Worm (Caenorhabditis elegans) whole organism, L2 larva: ENCODE data around the gene ZK688.4.

Experiments
- F13H6.1 ChIP-seq: sonication (generic microtip); optimal IDR thresholded peaks from 2 replicates; lab custom pipeline; 2016; ENCODE audit warnings: missing genetic modification characterization, missing compliant biosample characterization
- Y55F3AM.14 ChIP-seq: fragments of 200-800 bp; sonication (Bioruptor generic); optimal IDR thresholded peaks from 2 replicates; lab custom pipeline; 2018; ENCODE audit warnings: mild to moderate bottlenecking, missing genetic modification characterization, missing compliant biosample characterization
- ZK546.5 ChIP-seq: sonication (generic microtip); optimal IDR thresholded peaks from 2 replicates; lab custom pipeline; 2017; ENCODE audit warnings: missing biosample characterization, missing genetic modification characterization
- aly-2 ChIP-seq: fragments of 150-350 bp; optimal IDR thresholded peaks from 2 replicates; lab custom pipeline; 2014; ENCODE audit warnings: missing biosample characterization, missing genetic modification characterization
- blmp-1 ChIP-seq: sonication (generic microtip); optimal IDR thresholded peaks from 2 replicates; lab custom pipeline; 2017; ENCODE audit warnings: missing genetic modification characterization, mild to moderate bottlenecking, missing compliant biosample characterization, antibody characterized with exemption, moderate library complexity; ENCODE audit not compliant: insufficient read depth
- ceh-16 ChIP-seq: fragments of 150-350 bp; optimal IDR thresholded peaks from 2 replicates; lab custom pipeline; 2014; ENCODE audit warnings: missing biosample characterization, missing genetic modification characterization
- ceh-82 ChIP-seq: fragments of 150-350 bp; optimal IDR thresholded peaks from 2 replicates; lab custom pipeline; 2014; ENCODE audit warnings: missing biosample characterization, missing genetic modification characterization
- dmd-4 ChIP-seq: sonication (generic microtip); optimal IDR thresholded peaks from 2 replicates; lab custom pipeline; 2017; ENCODE audit warnings: missing biosample characterization, missing genetic modification characterization
- egl-27 ChIP-seq: sonication (generic microtip); optimal IDR thresholded peaks from 3 replicates; lab custom pipeline; 2017; ENCODE audit warnings: missing biosample characterization, missing genetic modification reagents, missing genetic modification characterization
- elt-1 ChIP-seq: fragments of 150-350 bp; optimal IDR thresholded peaks from 2 replicates; lab custom pipeline; 2014; ENCODE audit warnings: missing biosample characterization, missing genetic modification characterization
- elt-3 ChIP-seq: sonication (generic microtip); optimal IDR thresholded peaks from 2 replicates; lab custom pipeline; 2017; ENCODE audit warnings: missing biosample characterization, missing genetic modification characterization
- fos-1 ChIP-seq: fragments of 150-350 bp; optimal IDR thresholded peaks from 2 replicates; lab custom pipeline; 2014; ENCODE audit warnings: missing biosample characterization, missing genetic modification characterization
- gmeb-1 ChIP-seq: fragments of 150-350 bp; optimal IDR thresholded peaks from 2 replicates; lab custom pipeline; 2014; ENCODE audit warnings: missing biosample characterization, missing genetic modification characterization
- lin-13 ChIP-seq: fragments of 150-350 bp; optimal IDR thresholded peaks from 2 replicates; lab custom pipeline; 2014; ENCODE audit warnings: missing biosample characterization, missing genetic modification reagents, missing genetic modification characterization
- lsy-2 ChIP-seq, 2 experiments: fragments of 150-350 bp in 1 of 2; sonication (generic microtip) in 1 of 2; optimal IDR thresholded peaks; 2 replicates each; lab custom pipeline; 2014 to 2017; ENCODE audit warnings: missing biosample characterization in 2 of 2, missing genetic modification characterization in 2 of 2
- mbf-1 ChIP-seq: sonication (generic microtip); optimal IDR thresholded peaks from 2 replicates; lab custom pipeline; 2017; ENCODE audit warnings: missing biosample characterization, missing genetic modification characterization
- nhr-10 ChIP-seq: sonication (generic microtip); optimal IDR thresholded peaks from 2 replicates; lab custom pipeline; 2017; ENCODE audit warnings: missing biosample characterization, missing genetic modification characterization
- nhr-12 ChIP-seq: fragments of 150-350 bp; optimal IDR thresholded peaks from 2 replicates; lab custom pipeline; 2014; ENCODE audit warnings: missing biosample characterization, missing genetic modification characterization
- nhr-21 ChIP-seq: fragments of 150-350 bp; optimal IDR thresholded peaks from 2 replicates; lab custom pipeline; 2014; ENCODE audit warnings: missing biosample characterization, missing genetic modification characterization
- nhr-23 ChIP-seq: fragments of 150-350 bp; optimal IDR thresholded peaks from 2 replicates; lab custom pipeline; 2014; ENCODE audit warnings: missing biosample characterization, missing genetic modification reagents, missing genetic modification characterization
- nhr-25 ChIP-seq: fragments of 150-350 bp; sonication (generic microtip); optimal IDR thresholded peaks from 3 replicates; lab custom pipeline; 2014; ENCODE audit warnings: missing biosample characterization, missing genetic modification characterization
- nhr-77 ChIP-seq: fragments of 150-350 bp; optimal IDR thresholded peaks from 2 replicates; lab custom pipeline; 2014; ENCODE audit warnings: missing biosample characterization, missing genetic modification characterization
- peb-1 ChIP-seq: fragments of 150-350 bp; optimal IDR thresholded peaks from 2 replicates; lab custom pipeline; 2014; ENCODE audit warnings: missing biosample characterization, missing genetic modification characterization
- sem-4 ChIP-seq: fragments of 150-350 bp; optimal IDR thresholded peaks from 2 replicates; lab custom pipeline; 2014; ENCODE audit warnings: missing biosample characterization, missing genetic modification reagents, missing genetic modification characterization
- skn-1 ChIP-seq: sonication (generic microtip); optimal IDR thresholded peaks from 2 replicates; lab custom pipeline; 2017; ENCODE audit warnings: missing biosample characterization, missing genetic modification characterization
- sma-3 ChIP-seq: sonication (generic microtip); optimal IDR thresholded peaks from 2 replicates; lab custom pipeline; 2016; ENCODE audit warnings: missing genetic modification reagents, missing genetic modification characterization, missing compliant biosample characterization
- sma-9 ChIP-seq, 2 experiments: fragments of 150-350 bp in 1 of 2; sonication (generic microtip) in 1 of 2; optimal IDR thresholded peaks; 2 replicates each; lab custom pipeline; 2014 to 2016; ENCODE audit warnings: missing genetic modification characterization in 2 of 2, mild to moderate bottlenecking in 1 of 2, missing biosample characterization in 1 of 2, missing compliant biosample characterization in 1 of 2, missing genetic modification reagents in 1 of 2, moderate library complexity in 1 of 2
- snpc-4 ChIP-seq: fragments of 150-350 bp; optimal IDR thresholded peaks from 2 replicates; lab custom pipeline; 2014; ENCODE audit warnings: missing biosample characterization, missing genetic modification characterization
- unc-39 ChIP-seq: fragments of 150-350 bp; optimal IDR thresholded peaks from 2 replicates; lab custom pipeline; 2014; ENCODE audit warnings: missing biosample characterization, missing genetic modification characterization
- unc-55 ChIP-seq: fragments of 150-350 bp; sonication (generic microtip); optimal IDR thresholded peaks from 3 replicates; lab custom pipeline; 2014; ENCODE audit warnings: missing biosample characterization, missing genetic modification reagents, missing genetic modification characterization
- ztf-1 ChIP-seq: fragments of 200-800 bp; sonication (Bioruptor generic); conservative IDR thresholded peaks from 2 replicates; pipeline ENCODE4 v1.3.6; 2022; ENCODE audit warnings: missing genetic modification characterization, missing compliant biosample characterization
- ztf-11 ChIP-seq: sonication (generic microtip); optimal IDR thresholded peaks from 2 replicates; lab custom pipeline; 2017; ENCODE audit warnings: missing biosample characterization, missing genetic modification characterization

ZK688.4 gene

DNA sequence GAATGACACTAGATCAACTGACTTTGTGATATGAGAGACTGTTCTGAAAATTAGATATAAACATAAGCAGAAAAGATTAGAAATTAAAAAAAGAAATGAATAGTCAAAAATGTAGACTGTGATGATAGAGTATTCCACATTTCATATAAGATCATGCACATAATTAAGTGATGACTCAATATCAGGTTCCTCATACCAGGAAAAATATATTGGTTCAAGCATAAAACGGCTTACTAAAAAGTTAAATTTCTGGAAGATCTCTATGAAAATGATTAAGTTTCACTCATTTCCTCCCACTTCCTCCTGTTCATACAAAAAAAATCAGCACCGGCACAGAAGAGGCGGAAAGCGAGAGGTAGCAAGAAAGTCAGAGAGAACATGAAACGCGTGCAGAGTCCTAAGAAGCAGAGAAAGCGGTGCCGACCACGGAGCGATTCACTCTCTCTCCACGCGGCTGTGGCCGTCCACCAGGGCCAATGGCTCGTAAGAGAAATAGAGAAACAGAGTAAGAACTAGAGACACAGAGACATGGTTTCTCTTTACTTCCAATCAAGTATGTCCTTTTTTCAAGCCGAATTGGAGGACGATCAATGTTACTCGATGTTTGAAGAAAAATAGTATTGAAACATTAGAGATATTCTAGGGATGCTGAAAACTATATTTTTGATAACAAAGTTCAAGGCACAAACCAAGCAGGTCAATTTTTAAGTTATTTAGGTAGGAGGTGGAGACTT is 3.1 kb upstream of the ZK688.4 start, which contains the start of the genes ZK688.5 and fahd-1 (continued):
- TF ChIP-seq aly-2 (tag; lab: Kevin White, UChicago): no peak
- no peak for TF ChIP-seq dmd-4 (tag; lab: Kevin White, UChicago)
- TF ChIP-seq F13H6.1: peak; percentile 87
- peak; percentile 65 for TF ChIP-seq gmeb-1
- peak; percentile 77 for TF ChIP-seq nhr-21
- TF ChIP-seq nhr-10 (tag; lab: Kevin White, UChicago): no peak
- peak; percentile 60 to 69 for TF ChIP-seq lsy-2 (tag; optimal IDR thresholded peaks at IDR 0.05; lab: Kevin White, UChicago)
- TF ChIP-seq ztf-11 (tag; lab: Kevin White, UChicago): no peak
- no peak for TF ChIP-seq mbf-1
- no peak for TF ChIP-seq nhr-12 (tag; lab: Kevin White, UChicago)
- TF ChIP-seq elt-3 (tag; lab: Kevin White, UChicago): no peak
- no peak for TF ChIP-seq peb-1 (tag; lab: Kevin White, UChicago)
- no peak for TF ChIP-seq ceh-16 (tag; lab: Kevin White, UChicago)
- TF ChIP-seq nhr-23: no peak
- no peak for TF ChIP-seq Y55F3AM.14 (GFP tag; lab: Kevin White, UChicago)
- TF ChIP-seq ztf-1: no peak
- peak; percentile 37 for TF ChIP-seq egl-27 (tag; lab: Kevin White, UChicago)
- peak; percentile 34 for TF ChIP-seq lin-13 (GFP tag; lab: Kevin White, UChicago)
- TF ChIP-seq snpc-4 (tag; lab: Kevin White, UChicago): peak; percentile 47
- peak; percentile 93 for TF ChIP-seq fos-1 (tag; lab: Kevin White, UChicago)

DNA sequence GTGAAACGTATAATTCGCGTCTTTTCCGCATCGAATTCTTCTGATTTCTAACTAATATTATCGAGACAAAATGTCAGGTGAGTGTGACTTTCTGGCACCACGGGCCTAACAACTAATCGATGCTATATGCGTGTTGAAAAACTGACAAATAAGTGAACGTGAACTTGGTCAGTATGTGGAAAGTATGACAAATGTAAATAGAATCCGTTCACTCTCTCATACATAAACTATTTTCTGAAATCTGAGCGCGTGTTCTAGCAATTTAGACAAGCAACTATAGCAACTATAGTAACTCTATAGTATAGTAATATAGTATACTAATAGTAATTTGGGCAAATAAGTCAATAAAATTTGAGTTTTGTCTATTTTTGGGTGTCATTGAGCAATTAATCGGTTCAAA is 2.5 kb upstream of the ZK688.4 start:
- TF ChIP-seq unc-39: no peak
- no peak for TF ChIP-seq unc-55
- TF ChIP-seq nhr-77 (tag; lab: Kevin White, UChicago): no peak
- TF ChIP-seq ZK546.5: no peak
- no peak for TF ChIP-seq sem-4 (tag; lab: Kevin White, UChicago)
- no peak for TF ChIP-seq dmd-4 (tag; lab: Kevin White, UChicago)
- TF ChIP-seq fos-1 (tag; lab: Kevin White, UChicago): no peak

- TF ChIP-seq egl-27 (tag; lab: Kevin White, UChicago): no peak
These were observed 1.6 kb upstream of the ZK688.4 start for ce11 chrIII:7893224-7893623.

ce11 chrIII:7896925-7897324 is 2.1 kb downstream of the ZK688.4 start, which contains the start of gene ZK688.10:
Gene ZK688.10, minus strand, starts transcription at chrIII:7897025.
- TF ChIP-seq ZK546.5 (no peak), nhr-21 (no peak), Y55F3AM.14 (GFP tag; lab: Kevin White, UChicago) (no peak), sma-3 (GFP tag; lab: Kevin White, UChicago) (no peak), ceh-82 (tag; lab: Kevin White, UChicago) (no peak), elt-1 (no peak)
- TF ChIP-seq, all 48 proteins: peak for 0

DNA sequence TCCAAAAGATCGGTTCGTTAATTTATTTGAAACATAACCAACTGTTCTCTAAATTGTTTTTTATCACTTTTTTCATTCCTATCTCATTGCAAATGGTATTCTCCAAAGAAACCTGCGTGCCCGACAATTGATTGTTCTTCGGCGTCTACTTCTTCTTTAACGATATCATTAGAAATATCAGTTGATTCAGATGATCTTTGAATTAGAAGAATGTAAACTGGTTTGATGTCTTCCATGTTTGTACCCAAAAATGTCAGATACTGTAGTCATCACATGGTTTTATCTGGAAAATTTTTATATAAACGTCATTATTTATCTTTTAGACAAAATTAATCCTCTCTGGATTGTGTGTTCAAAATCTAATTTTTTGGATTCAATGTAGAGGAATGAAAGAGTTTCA is 2.9 kb downstream of the ZK688.4 start:
- TF ChIP-seq skn-1 (no peak), sma-9 (GFP tag; optimal IDR thresholded peaks at IDR 0.05; lab: Kevin White, UChicago) (peak; percentile 73), sma-9 (tag; optimal IDR thresholded peaks at IDR 0.05; lab: Kevin White, UChicago) (no peak), blmp-1 (tag; lab: Kevin White, UChicago) (peak; percentile 1), sma-3 (GFP tag; lab: Kevin White, UChicago) (peak; percentile 55), nhr-21 (peak; percentile 81), ceh-82 (tag; lab: Kevin White, UChicago) (no peak), gmeb-1 (peak; percentile 45), egl-27 (tag; lab: Kevin White, UChicago) (no peak), nhr-25 (tag; lab: Kevin White, UChicago) (peak; percentile 76), lsy-2 (tag; optimal IDR thresholded peaks at IDR 0.05; lab: Kevin White, UChicago) (peak in 1 of 2 experiments; percentile 48)
